Fruit fly (Drosophila melanogaster) whole organism, pupa: ENCODE results near the gene CG10165.

Source experiments
- CG10348 ChIP-seq: fragments of 200-800 bp; sonication (Bioruptor generic); IDR thresholded peaks from 2 replicates; pipeline ENCODE4 v1.3.6; 2022; ENCODE audit warnings: missing biosample characterization, missing genetic modification characterization
- CG13204 ChIP-seq: fragments of 200-800 bp; sonication (Bioruptor generic); optimal IDR thresholded peaks from 2 replicates; lab custom pipeline; 2018; ENCODE audit warnings: missing biosample characterization, mild to moderate bottlenecking, missing genetic modification characterization, moderate library complexity
- CG14655 ChIP-seq: fragments of 200-800 bp; sonication (Bioruptor generic); optimal IDR thresholded peaks from 3 replicates; lab custom pipeline; 2017; ENCODE audit warnings: mild to moderate bottlenecking, missing biosample characterization, missing genetic modification reagents, missing genetic modification characterization
- CG17806 ChIP-seq: fragments of 200-800 bp; sonication (Bioruptor generic); optimal IDR thresholded peaks from 2 replicates; lab custom pipeline; 2018; ENCODE audit warnings: missing biosample characterization, mild to moderate bottlenecking, missing genetic modification characterization, moderate library complexity
- CG32121 ChIP-seq: fragments of 200-800 bp; sonication (Bioruptor generic); IDR thresholded peaks from 2 replicates; pipeline ENCODE4 v1.3.6; 2022; ENCODE audit warnings: missing biosample characterization, missing genetic modification characterization
- CG4496 ChIP-seq: fragments of 200-800 bp; sonication (Bioruptor generic); IDR thresholded peaks from 3 replicates; pipeline ENCODE4 v1.3.6; 2022; ENCODE audit warnings: missing biosample characterization, missing genetic modification characterization
- CG8159 ChIP-seq: fragments of 200-800 bp; sonication (Bioruptor generic); optimal IDR thresholded peaks from 3 replicates; lab custom pipeline; 2018; ENCODE audit warnings: missing biosample characterization, mild to moderate bottlenecking, missing genetic modification characterization, moderate library complexity
- CG9948 ChIP-seq: fragments of 200-800 bp; sonication (Bioruptor generic); optimal IDR thresholded peaks from 2 replicates; lab custom pipeline; 2018; ENCODE audit warnings: missing biosample characterization, mild to moderate bottlenecking, missing genetic modification characterization, moderate library complexity
- D1 ChIP-seq: fragments of 200-800 bp; sonication (Bioruptor generic); optimal IDR thresholded peaks from 2 replicates; lab custom pipeline; 2018; ENCODE audit warnings: missing biosample characterization, mild to moderate bottlenecking, missing genetic modification characterization, moderate library complexity
- EcR ChIP-seq: fragments of 200-800 bp; sonication (Bioruptor generic); optimal IDR thresholded peaks from 3 replicates; lab custom pipeline; 2019; ENCODE audit warnings: missing biosample characterization, missing genetic modification characterization, mild to moderate bottlenecking, moderate library complexity, missing genetic modification reagents
- Ets98B ChIP-seq: fragments of 200-800 bp; sonication (Bioruptor generic); IDR thresholded peaks from 2 replicates; pipeline ENCODE4 v1.3.6; 2022; ENCODE audit warnings: missing biosample characterization, missing genetic modification characterization
- Snoo ChIP-seq: fragments of 200-800 bp; sonication (Bioruptor generic); optimal IDR thresholded peaks from 3 replicates; lab custom pipeline; 2017; ENCODE audit warnings: missing biosample characterization, mild to moderate bottlenecking, missing genetic modification characterization, inconsistent platforms
- rn ChIP-seq: fragments of 200-800 bp; sonication (Bioruptor generic); IDR thresholded peaks from 2 replicates; pipeline ENCODE4 v1.3.6; 2022; ENCODE audit warnings: missing biosample characterization, missing genetic modification characterization

DNA sequence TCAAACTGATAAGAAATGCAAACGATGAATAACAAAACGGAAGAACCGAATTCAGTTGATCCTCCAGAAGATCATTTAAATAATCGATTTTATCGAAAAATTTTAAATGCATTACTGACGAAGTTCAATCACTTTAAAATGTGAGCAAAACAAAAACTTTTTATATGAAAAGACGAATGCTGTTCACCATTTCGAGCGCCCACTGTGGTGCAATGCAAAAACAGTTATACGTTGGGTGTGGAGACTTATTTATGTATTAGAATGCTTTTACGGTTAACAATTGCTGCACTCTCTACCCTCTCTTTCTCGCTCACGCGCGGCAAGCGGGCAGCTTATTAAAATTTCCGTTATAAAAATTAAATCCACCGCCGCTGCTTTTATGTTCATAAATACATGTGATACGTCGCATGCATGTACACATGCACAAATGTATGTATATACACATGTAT, 40.7 kb upstream of the CG10165 start:
- TF ChIP-seq CG10348 (GFP tag; lab: Robert Waterston, UW) (no peak), CG32121 (peak; percentile 49), CG13204 (no peak), D1 (no peak), Snoo (tag; lab: Kevin White, UChicago) (peak; percentile 1), CG14655 (GFP tag; lab: Kevin White, UChicago) (peak; percentile 61), EcR (GFP tag; lab: Kevin White, UChicago) (no peak), CG9948 (tag; lab: Kevin White, UChicago) (no peak), CG8159 (tag; lab: Kevin White, UChicago) (peak; percentile 25), rn (GFP tag; lab: Robert Waterston, UW) (no peak), CG17806 (tag; lab: Kevin White, UChicago) (no peak), Ets98B (GFP tag; lab: Robert Waterston, UW) (peak; percentile 25), CG4496 (GFP tag; lab: Robert Waterston, UW) (peak; percentile 81)
